Worm (Caenorhabditis elegans): Measurements from ENCODE around the gene B0303.14.
A peak's percentile ranks its signal among the peaks of the same experiment; 100 is the strongest.

Gene B0303.14

ce11 chrIII:8678371-8678770 is 37.6 kb downstream of the B0303.14 start (continued):
- TF ChIP-seq dpl-1 (GFP tag; optimal IDR thresholded peaks at IDR 0.05) (peak; percentile 11), hlh-26 (GFP tag; conservative IDR thresholded peaks at IDR 0.05) (no peak), Y67H2A.10 (GFP tag; conservative IDR thresholded peaks at IDR 0.05) (no peak), nfya-1 (tag; optimal IDR thresholded peaks at IDR 0.05; ENCODE audit: borderline replicate concordance, insufficient read depth) (no peak), ztf-18 (tag; optimal IDR thresholded peaks at IDR 0.05) (peak; percentile 76), aptf-2 (GFP tag; conservative IDR thresholded peaks at IDR 0.05) (no peak), egrh-3 (GFP tag; IDR thresholded peaks at IDR 0.05) (0 out of 2 replicates have a peak, but pooled peaks have one; percentile 19), rcor-1 (GFP tag; IDR thresholded peaks at IDR 0.05) (peak; percentile 60; the same call in 1 of the 2 replicates), lin-54 (GFP tag; optimal IDR thresholded peaks at IDR 0.05) (peak; percentile 66), repo-1 (tag; optimal IDR thresholded peaks at IDR 0.05) (peak; percentile 66), chd-7 (tag; optimal IDR thresholded peaks at IDR 0.05) (peak; percentile 68), sptf-2 (GFP tag; optimal IDR thresholded peaks at IDR 0.05) (peak; percentile 52), somi-1 (GFP tag; optimal IDR thresholded peaks at IDR 0.05) (peak; percentile 54), F33H1.4 (GFP tag; IDR thresholded peaks at IDR 0.05) (peak; percentile 38; the same call in 1 of the 2 replicates), ztf-28 (GFP tag; IDR thresholded peaks at IDR 0.05) (no peak), hsf-1 (GFP tag; IDR thresholded peaks at IDR 0.05) (peak; percentile 43; the same call in 1 of the 2 replicates), sea-2 (GFP tag; IDR thresholded peaks at IDR 0.05) (0 out of 2 replicates have a peak, but pooled peaks have one; percentile 48), hmg-1.2 (GFP tag; IDR thresholded peaks at IDR 0.05) (peak; percentile 80), lin-26 (GFP tag; IDR thresholded peaks at IDR 0.05) (peak; percentile 94), snpc-1.3 (tag; optimal IDR thresholded peaks at IDR 0.05; ENCODE audit: insufficient read depth) (peak; percentile 72), efl-1 (GFP tag; optimal IDR thresholded peaks at IDR 0.05) (peak; percentile 39), tbp1 (GFP tag; optimal IDR thresholded peaks at IDR 0.05) (peak; percentile 98), ZK185.1 (tag; optimal IDR thresholded peaks at IDR 0.05; ENCODE audit: poor library complexity, severe bottlenecking) (peak; percentile 93), pbrm-1 (GFP tag; IDR thresholded peaks at IDR 0.05) (peak; percentile 75), egl-44 (GFP tag; IDR thresholded peaks at IDR 0.05) (peak; percentile 75; the same call in 1 of the 2 replicates), egl-18 (GFP tag; IDR thresholded peaks at IDR 0.05) (no peak), pha-4 (tag; optimal IDR thresholded peaks at IDR 0.05) (no peak), madf-10 (tag; optimal IDR thresholded peaks at IDR 0.05) (peak; percentile 70), ekl-4 (GFP tag; IDR thresholded peaks at IDR 0.05) (peak; percentile 67), unc-62 (GFP tag; optimal IDR thresholded peaks at IDR 0.05) (no peak), Y56A3A.18 (GFP tag; IDR thresholded peaks at IDR 0.05) (peak; percentile 82), C06A6.2 (GFP tag; conservative IDR thresholded peaks at IDR 0.05) (no peak; the same call in 1 of the 2 replicates), F37B4.10 (GFP tag; IDR thresholded peaks at IDR 0.05) (no peak), D2030.7 (GFP tag; IDR thresholded peaks at IDR 0.05) (peak; percentile 61), sdz-38 (tag; optimal IDR thresholded peaks at IDR 0.05) (no peak), K11D2.4 (GFP tag; IDR thresholded peaks at IDR 0.05) (peak; percentile 63), dpff-1 (tag; optimal IDR thresholded peaks at IDR 0.05) (peak; percentile 32)

ce11 chrIII:8674980-8675485 is 41.0 kb downstream of the B0303.14 start, which contains the start of gene pgl-2:
TSS of gene pgl-2 (minus strand) at chrIII:8675435.
- TF ChIP-seq dox-1 (GFP tag; IDR thresholded peaks at IDR 0.05) = no peak
- TF ChIP-seq madf-8 (GFP tag; conservative IDR thresholded peaks at IDR 0.05) = 0 out of 2 replicates have a peak, but pooled peaks have one; percentile 23
- no peak for TF ChIP-seq sptf-2 (GFP tag; optimal IDR thresholded peaks at IDR 0.05)
- TF ChIP-seq B0336.3 (GFP tag; IDR thresholded peaks at IDR 0.05) = peak; percentile 43; the same call in 1 of the 2 replicates
- peak; percentile 47 for TF ChIP-seq lin-54 (GFP tag; optimal IDR thresholded peaks at IDR 0.05)
- TF ChIP-seq madf-6 (GFP tag; IDR thresholded peaks at IDR 0.05) = peak; percentile 79
- no peak for TF ChIP-seq lin-26 (GFP tag; IDR thresholded peaks at IDR 0.05)
- TF ChIP-seq nfya-2 (GFP tag; IDR thresholded peaks at IDR 0.05) = no peak
- TF ChIP-seq K11D2.4 (GFP tag; IDR thresholded peaks at IDR 0.05) = no peak
- TF ChIP-seq ztf-26 (tag; optimal IDR thresholded peaks at IDR 0.05) = no peak
- TF ChIP-seq mcd-1 (GFP tag; IDR thresholded peaks at IDR 0.05) = no peak
- peak; percentile 86 for TF ChIP-seq lsl-1 (GFP tag; optimal IDR thresholded peaks at IDR 0.05)
- no peak for TF ChIP-seq F10E7.11 (tag; optimal IDR thresholded peaks at IDR 0.05)
- TF ChIP-seq unc-130 (GFP tag; optimal IDR thresholded peaks at IDR 0.05) = no peak
- TF ChIP-seq sea-2 (GFP tag; IDR thresholded peaks at IDR 0.05) = no peak
- TF ChIP-seq ccch-3 (GFP tag; optimal IDR thresholded peaks at IDR 0.05) = no peak
- TF ChIP-seq Y79H2A.3 (GFP tag; conservative IDR thresholded peaks at IDR 0.05) = no peak
